Worm (Caenorhabditis elegans) whole organism, young adult: ENCODE results near the gene ins-37.
A peak's percentile ranks its signal among the peaks of the same experiment; 100 is the strongest.

Source experiments
- B0336.3 ChIP-seq: fragments of 200-800 bp; sonication (Bioruptor generic); IDR thresholded peaks from 2 replicates; pipeline ENCODE4 v1.3.6; 2022; ENCODE audit warnings: missing genetic modification characterization, missing compliant biosample characterization
- D2030.7 ChIP-seq: fragments of 200-800 bp; sonication (Bioruptor generic); IDR thresholded peaks from 2 replicates; pipeline ENCODE4 v1.3.6; 2022; ENCODE audit warnings: missing genetic modification reagents, missing genetic modification characterization, missing compliant biosample characterization
- F49E8.2 ChIP-seq: sonication (generic microtip); optimal IDR thresholded peaks from 3 replicates; lab custom pipeline; 2017; ENCODE audit warnings: missing genetic modification characterization, mild to moderate bottlenecking, missing compliant biosample characterization, antibody characterized with exemption, moderate library complexity; ENCODE audit not compliant: insufficient read depth
- Y53G8AR.9 ChIP-seq: fragments of 200-800 bp; sonication (Bioruptor generic); conservative IDR thresholded peaks from 2 replicates; pipeline ENCODE4 v1.3.6; 2022; ENCODE audit warnings: missing genetic modification reagents, missing genetic modification characterization, missing compliant biosample characterization
- ZK185.1 ChIP-seq: sonication (generic microtip); optimal IDR thresholded peaks from 2 replicates; lab custom pipeline; 2016; ENCODE audit warnings: mild to moderate bottlenecking, missing genetic modification characterization, missing compliant biosample characterization; ENCODE audit not compliant: poor library complexity, severe bottlenecking
- akir-1 ChIP-seq: fragments of 200-800 bp; sonication (Bioruptor generic); optimal IDR thresholded peaks from 2 replicates; lab custom pipeline; 2018; ENCODE audit warnings: mild to moderate bottlenecking, missing genetic modification characterization, moderate library complexity, missing compliant biosample characterization
- aptf-2 ChIP-seq: fragments of 200-800 bp; sonication (Bioruptor generic); conservative IDR thresholded peaks from 2 replicates; pipeline ENCODE4 v1.3.6; 2022; ENCODE audit warnings: missing genetic modification reagents, missing genetic modification characterization, missing compliant biosample characterization
- atf-7 ChIP-seq: sonication (generic microtip); optimal IDR thresholded peaks from 2 replicates; lab custom pipeline; 2017; ENCODE audit warnings: mild to moderate bottlenecking, missing genetic modification characterization, missing compliant biosample characterization
- attf-6 ChIP-seq: fragments of 200-800 bp; sonication (Bioruptor generic); IDR thresholded peaks from 2 replicates; pipeline ENCODE4 v1.3.6; 2022; ENCODE audit warnings: missing genetic modification reagents, missing genetic modification characterization, missing compliant biosample characterization
- ceh-100 ChIP-seq: fragments of 200-800 bp; sonication (Bioruptor generic); IDR thresholded peaks from 2 replicates; pipeline ENCODE4 v1.3.6; 2022; ENCODE audit warnings: missing genetic modification reagents, missing genetic modification characterization, missing compliant biosample characterization
- die-1 ChIP-seq: sonication (generic microtip); optimal IDR thresholded peaks from 2 replicates; lab custom pipeline; 2016; ENCODE audit warnings: missing genotype, mild to moderate bottlenecking, missing genetic modification characterization, missing compliant biosample characterization
- egl-44 ChIP-seq: fragments of 200-800 bp; sonication (Bioruptor generic); IDR thresholded peaks from 2 replicates; pipeline ENCODE4 v1.3.6; 2022; ENCODE audit warnings: missing genetic modification reagents, missing genetic modification characterization, missing compliant biosample characterization
- egrh-3 ChIP-seq: fragments of 200-800 bp; sonication (Bioruptor generic); IDR thresholded peaks from 2 replicates; pipeline ENCODE4 v1.3.6; 2022; ENCODE audit warnings: missing genetic modification reagents, missing genetic modification characterization, missing compliant biosample characterization
- ekl-4 ChIP-seq: fragments of 200-800 bp; sonication (Bioruptor generic); IDR thresholded peaks from 2 replicates; pipeline ENCODE4 v1.3.6; 2022; ENCODE audit warnings: missing genetic modification reagents, missing genetic modification characterization, missing compliant biosample characterization
- him-1 ChIP-seq: sonication (generic microtip); optimal IDR thresholded peaks from 2 replicates; lab custom pipeline; 2016; ENCODE audit warnings: missing genotype, missing genetic modification reagents, missing genetic modification characterization, missing compliant biosample characterization
- hmg-1.2 ChIP-seq: fragments of 200-800 bp; sonication (Bioruptor generic); IDR thresholded peaks from 2 replicates; pipeline ENCODE4 v1.3.6; 2022; ENCODE audit warnings: missing genetic modification reagents, missing genetic modification characterization, missing compliant biosample characterization
- hmg-20 ChIP-seq: fragments of 200-800 bp; sonication (Bioruptor generic); IDR thresholded peaks from 2 replicates; pipeline ENCODE4 v1.3.6; 2022; ENCODE audit warnings: missing genetic modification reagents, missing genetic modification characterization, missing compliant biosample characterization
- lag-1 ChIP-seq: fragments of 200-800 bp; sonication (Bioruptor generic); IDR thresholded peaks from 2 replicates; pipeline ENCODE4 v1.3.6; 2022; ENCODE audit warnings: missing genetic modification reagents, missing genetic modification characterization, missing compliant biosample characterization
- let-607 ChIP-seq, 2 experiments: fragments of 200-800 bp in 1 of 2; sonication (Bioruptor generic) in 1 of 2; sonication (generic microtip) in 1 of 2; optimal IDR thresholded peaks; 2 replicates each; lab custom pipeline; 2016 to 2018; ENCODE audit warnings: mild to moderate bottlenecking in 2 of 2, missing compliant biosample characterization in 2 of 2, missing genetic modification characterization in 2 of 2, moderate library complexity in 2 of 2, missing genotype in 1 of 2
- lin-26 ChIP-seq: fragments of 200-800 bp; sonication (Bioruptor generic); IDR thresholded peaks from 2 replicates; pipeline ENCODE4 v1.3.6; 2022; ENCODE audit warnings: missing genetic modification reagents, missing genetic modification characterization, missing compliant biosample characterization
- lin-40 ChIP-seq: sonication (generic microtip); optimal IDR thresholded peaks from 2 replicates; lab custom pipeline; 2016; ENCODE audit warnings: missing genetic modification characterization, mild to moderate bottlenecking, missing compliant biosample characterization, missing genotype, missing genetic modification reagents
- lin-54 ChIP-seq: fragments of 200-800 bp; sonication (Bioruptor generic); optimal IDR thresholded peaks from 2 replicates; lab custom pipeline; 2018; ENCODE audit warnings: mild to moderate bottlenecking, missing genetic modification characterization, missing compliant biosample characterization
- lsl-1 ChIP-seq: fragments of 200-800 bp; sonication (Bioruptor generic); optimal IDR thresholded peaks from 2 replicates; lab custom pipeline; 2018; ENCODE audit warnings: mild to moderate bottlenecking, missing genetic modification characterization, moderate library complexity, missing compliant biosample characterization
- lsy-27 ChIP-seq: sonication (generic microtip); optimal IDR thresholded peaks from 2 replicates; lab custom pipeline; 2017; ENCODE audit warnings: missing genetic modification characterization, mild to moderate bottlenecking, missing compliant biosample characterization, antibody characterized with exemption, missing genotype, borderline replicate concordance; ENCODE audit not compliant: insufficient read depth
- madf-3 ChIP-seq: fragments of 200-800 bp; sonication (Bioruptor generic); IDR thresholded peaks from 2 replicates; pipeline ENCODE4 v1.3.6; 2022; ENCODE audit warnings: missing genetic modification reagents, missing genetic modification characterization, missing compliant biosample characterization
- madf-6 ChIP-seq: fragments of 200-800 bp; sonication (Bioruptor generic); IDR thresholded peaks from 2 replicates; pipeline ENCODE4 v1.3.6; 2022; ENCODE audit warnings: missing genetic modification reagents, missing genetic modification characterization, missing compliant biosample characterization
- mcd-1 ChIP-seq: fragments of 200-800 bp; sonication (Bioruptor generic); IDR thresholded peaks from 2 replicates; pipeline ENCODE4 v1.3.6; 2022; ENCODE audit warnings: missing genetic modification reagents, missing genetic modification characterization, missing compliant biosample characterization
- nfya-2 ChIP-seq: fragments of 200-800 bp; sonication (Bioruptor generic); IDR thresholded peaks from 2 replicates; pipeline ENCODE4 v1.3.6; 2022; ENCODE audit warnings: missing genetic modification reagents, missing genetic modification characterization, missing compliant biosample characterization
- nfyb-1 ChIP-seq: fragments of 200-800 bp; sonication (Bioruptor generic); IDR thresholded peaks from 2 replicates; pipeline ENCODE4 v1.3.6; 2022; ENCODE audit warnings: missing genetic modification reagents, missing genetic modification characterization, missing compliant biosample characterization
- nhr-120 ChIP-seq: fragments of 200-800 bp; sonication (Bioruptor generic); IDR thresholded peaks from 2 replicates; pipeline ENCODE4 v1.3.6; 2022; ENCODE audit warnings: missing genetic modification characterization, missing compliant biosample characterization
- nhr-80 ChIP-seq: sonication (generic microtip); optimal IDR thresholded peaks from 2 replicates; lab custom pipeline; 2016; ENCODE audit warnings: missing genetic modification characterization, missing compliant biosample characterization
- pbrm-1 ChIP-seq: fragments of 200-800 bp; sonication (Bioruptor generic); IDR thresholded peaks from 2 replicates; pipeline ENCODE4 v1.3.6; 2022; ENCODE audit warnings: missing genetic modification reagents, missing genetic modification characterization, missing compliant biosample characterization
- rcor-1 ChIP-seq: fragments of 200-800 bp; sonication (Bioruptor generic); IDR thresholded peaks from 2 replicates; pipeline ENCODE4 v1.3.6; 2022; ENCODE audit warnings: missing genetic modification reagents, missing genetic modification characterization, missing compliant biosample characterization
- snpc-1.1 ChIP-seq: sonication (generic microtip); optimal IDR thresholded peaks from 2 replicates; lab custom pipeline; 2017; ENCODE audit warnings: missing genetic modification characterization, mild to moderate bottlenecking, missing compliant biosample characterization, antibody characterized with exemption, moderate library complexity, missing genotype, missing genetic modification reagents; ENCODE audit not compliant: insufficient read depth
- snpc-1.3 ChIP-seq: sonication (generic microtip); optimal IDR thresholded peaks from 2 replicates; lab custom pipeline; 2017; ENCODE audit warnings: missing genetic modification characterization, mild to moderate bottlenecking, missing compliant biosample characterization, antibody characterized with exemption, moderate library complexity, missing genotype, missing genetic modification reagents; ENCODE audit not compliant: insufficient read depth
- snpc-3.4 ChIP-seq: sonication (generic microtip); optimal IDR thresholded peaks from 2 replicates; lab custom pipeline; 2017; ENCODE audit warnings: missing genetic modification characterization, mild to moderate bottlenecking, missing compliant biosample characterization, antibody characterized with exemption, moderate library complexity, missing genotype, missing genetic modification reagents
- snpc-4 ChIP-seq, 5 experiments: fragments of 150-350 bp in 1 of 5; sonication (generic microtip) in 4 of 5; optimal IDR thresholded peaks; 2 replicates each; lab custom pipeline; 2014 to 2018; ENCODE audit warnings: missing genetic modification characterization in 5 of 5, missing biosample characterization in 3 of 5, antibody characterized with exemption in 2 of 5, mild to moderate bottlenecking in 2 of 5, missing compliant biosample characterization in 2 of 5, missing genotype in 2 of 5, moderate library complexity in 2 of 5, missing genetic modification reagents in 1 of 5
- sptf-2 ChIP-seq: fragments of 200-800 bp; sonication (Bioruptor generic); optimal IDR thresholded peaks from 2 replicates; lab custom pipeline; 2018; ENCODE audit warnings: mild to moderate bottlenecking, missing genetic modification characterization, missing compliant biosample characterization
- tbp1 ChIP-seq: fragments of 200-800 bp; sonication (Bioruptor generic); optimal IDR thresholded peaks from 2 replicates; lab custom pipeline; 2018; ENCODE audit warnings: mild to moderate bottlenecking, missing genetic modification characterization, missing compliant biosample characterization
- tbx-9 ChIP-seq: sonication (generic microtip); optimal IDR thresholded peaks from 2 replicates; lab custom pipeline; 2016; ENCODE audit warnings: borderline replicate concordance, missing genetic modification characterization, inconsistent platforms, missing compliant biosample characterization
- xnd-1 ChIP-seq: sonication (generic microtip); optimal IDR thresholded peaks from 2 replicates; lab custom pipeline; 2016; ENCODE audit warnings: missing genotype, missing genetic modification reagents, missing genetic modification characterization, missing compliant biosample characterization
- zfh-2 ChIP-seq: fragments of 200-800 bp; sonication (Bioruptor generic); conservative IDR thresholded peaks from 2 replicates; pipeline ENCODE4 v1.3.6; 2022; ENCODE audit warnings: missing genetic modification reagents, missing genetic modification characterization, missing compliant biosample characterization
- ztf-18 ChIP-seq: sonication (generic microtip); optimal IDR thresholded peaks from 2 replicates; lab custom pipeline; 2016; ENCODE audit warnings: missing genotype, mild to moderate bottlenecking, missing genetic modification characterization, missing compliant biosample characterization

The ins-37 gene

DNA sequence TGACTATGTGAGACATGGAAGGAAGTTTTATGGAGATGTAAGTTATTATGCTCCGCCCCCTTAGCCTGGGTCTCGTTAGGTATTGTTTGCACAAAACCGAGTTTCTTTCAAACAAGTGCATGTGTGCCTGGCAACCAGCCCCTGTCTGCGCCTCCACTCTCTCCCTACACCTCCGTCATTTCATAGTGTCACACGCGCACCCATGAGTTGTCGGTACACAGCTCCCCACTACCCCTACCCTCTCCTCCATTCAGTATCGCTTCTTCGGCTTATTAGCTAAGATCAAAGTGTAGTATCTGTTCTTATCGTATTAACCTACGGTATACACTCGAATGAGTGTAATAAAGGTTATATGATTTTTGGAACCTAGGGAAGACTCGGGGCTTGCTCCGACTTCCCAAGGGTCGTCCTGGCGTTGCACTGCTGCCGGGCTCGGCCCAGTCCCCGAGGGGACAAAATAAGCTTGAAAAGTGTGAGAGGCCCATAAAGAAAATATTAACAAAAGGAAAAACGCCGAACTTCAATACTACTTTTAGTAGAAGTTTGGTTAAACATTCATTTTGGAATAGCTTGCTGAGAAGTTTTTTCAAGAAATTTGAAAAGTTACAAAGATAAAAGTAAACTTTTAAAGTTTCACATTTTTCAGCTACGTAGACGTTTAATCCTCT is 16.8 kb upstream of the ins-37 start:
- TF ChIP-seq nhr-80 (tag; lab: Kevin White, UChicago) (peak; percentile 2), B0336.3 (GFP tag; lab: Robert Waterston, UW) (peak; percentile 65), him-1 (tag; lab: Kevin White, UChicago) (peak; percentile 58), lin-40 (tag; lab: Kevin White, UChicago) (peak; percentile 26), F49E8.2 (tag; lab: Kevin White, UChicago) (peak; percentile 70), rcor-1 (GFP tag; lab: Robert Waterston, UW) (0 out of 2 replicates have a peak, but pooled peaks have one; percentile 25), attf-6 (GFP tag; lab: Robert Waterston, UW) (peak; percentile 94), tbp1 (GFP tag; lab: Kevin White, UChicago) (peak; percentile 63), hmg-20 (GFP tag; lab: Robert Waterston, UW) (0 out of 2 replicates have a peak, but pooled peaks have one; percentile 47), snpc-1.3 (tag; lab: Kevin White, UChicago) (peak; percentile 13), nfya-2 (GFP tag; lab: Robert Waterston, UW) (peak; percentile 21; the same call in 1 of the 2 replicates), ZK185.1 (peak; percentile 13), mcd-1 (GFP tag; lab: Robert Waterston, UW) (peak; percentile 55), ceh-100 (peak; percentile 60; the same call in 1 of the 2 replicates), lsl-1 (peak; percentile 61), aptf-2 (peak; percentile 93), snpc-4 (GFP tag; optimal IDR thresholded peaks at IDR 0.05; lab: Kevin White, UChicago) (peak; percentile 84), snpc-4 (tag; optimal IDR thresholded peaks at IDR 0.05; lab: Kevin White, UChicago) (peak; percentile 54 to 97 (median 93)), xnd-1 (peak; percentile 25), snpc-3.4 (tag; lab: Kevin White, UChicago) (peak; percentile 27), snpc-1.1 (tag; lab: Kevin White, UChicago) (peak; percentile 87), die-1 (tag; lab: Kevin White, UChicago) (peak; percentile 18), lin-54 (peak; percentile 13), let-607 (tag; optimal IDR thresholded peaks at IDR 0.05; lab: Kevin White, UChicago) (peak in 1 of 2 experiments; percentile 6), D2030.7 (peak; percentile 84), hmg-1.2 (peak; percentile 84), Y53G8AR.9 (0 out of 2 replicates have a peak, but pooled peaks have one; percentile 67), ekl-4 (GFP tag; lab: Robert Waterston, UW) (peak; percentile 57; the same call in 1 of the 2 replicates), ztf-18 (peak; percentile 10), lin-26 (GFP tag; lab: Robert Waterston, UW) (peak; percentile 93), nfyb-1 (peak; percentile 69; the same call in 1 of the 2 replicates), pbrm-1 (GFP tag; lab: Robert Waterston, UW) (peak; percentile 69), zfh-2 (GFP tag; lab: Robert Waterston, UW) (peak; percentile 59), madf-6 (peak; percentile 47; the same call in 1 of the 2 replicates)
- TF ChIP-seq, all 124 proteins: peak for 33; not testable (repeated sequence) for 91

DNA sequence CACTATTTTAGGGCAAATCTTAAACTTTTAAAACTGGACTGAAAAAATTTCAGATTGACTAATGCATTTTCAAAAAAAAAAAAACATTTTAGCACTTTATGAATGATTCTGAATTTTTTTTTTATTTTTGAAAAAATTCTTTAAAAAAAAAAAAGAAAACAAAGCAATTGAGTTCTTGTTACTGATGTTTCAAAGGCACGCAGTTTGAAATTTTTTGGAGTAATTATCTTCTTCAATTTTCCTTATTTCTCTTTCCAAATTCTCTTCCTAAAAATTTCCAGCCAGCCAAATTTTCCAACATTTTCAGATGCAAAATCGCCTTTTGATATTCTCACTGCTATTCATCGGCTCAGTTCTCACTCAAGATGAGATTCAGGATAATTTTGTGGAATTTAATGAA is 16.1 kb upstream of the ins-37 start, which contains the start of gene F08G2.8:
Gene F08G2.8, plus strand, starts transcription at position 301 of the 400 bp plus-strand sequence.
- TF ChIP-seq egl-44: no peak
- no peak for TF ChIP-seq snpc-1.3 (tag; lab: Kevin White, UChicago)
- no peak for TF ChIP-seq akir-1 (GFP tag; lab: Kevin White, UChicago)
- no peak for TF ChIP-seq lsy-27 (tag; lab: Kevin White, UChicago)
- TF ChIP-seq sptf-2 (GFP tag; lab: Kevin White, UChicago): no peak
- TF ChIP-seq atf-7 (tag; lab: Kevin White, UChicago): no peak
- no peak for TF ChIP-seq ZK185.1
- TF ChIP-seq D2030.7: no peak
- TF ChIP-seq tbx-9 (tag; lab: Kevin White, UChicago): no peak
- TF ChIP-seq egrh-3 (GFP tag; lab: Robert Waterston, UW): no peak
- TF ChIP-seq madf-3 (GFP tag; lab: Robert Waterston, UW): no peak
- no peak for TF ChIP-seq lag-1 (GFP tag; lab: Robert Waterston, UW)
- TF ChIP-seq ekl-4 (GFP tag; lab: Robert Waterston, UW): no peak
- no peak for TF ChIP-seq nhr-120 (GFP tag; lab: Robert Waterston, UW)
- TF ChIP-seq, all 124 proteins: peak for 0
